Worm (Caenorhabditis elegans) whole organism, L2 larva: Measurements from ENCODE around the gene npr-12.

Source experiments
- F13H6.1 ChIP-seq: sonication (generic microtip); optimal IDR thresholded peaks from 2 replicates; lab custom pipeline; 2016; ENCODE audit warnings: missing genetic modification characterization, missing compliant biosample characterization
- R02D3.7 ChIP-seq: fragments of 150-350 bp; optimal IDR thresholded peaks from 2 replicates; lab custom pipeline; 2014; ENCODE audit warnings: missing biosample characterization, missing genetic modification characterization
- Y55F3AM.14 ChIP-seq: fragments of 200-800 bp; sonication (Bioruptor generic); optimal IDR thresholded peaks from 2 replicates; lab custom pipeline; 2018; ENCODE audit warnings: mild to moderate bottlenecking, missing genetic modification characterization, missing compliant biosample characterization
- alr-1 ChIP-seq: fragments of 150-350 bp; optimal IDR thresholded peaks from 2 replicates; lab custom pipeline; 2014; ENCODE audit warnings: missing biosample characterization, missing genetic modification characterization
- aly-2 ChIP-seq: fragments of 150-350 bp; optimal IDR thresholded peaks from 2 replicates; lab custom pipeline; 2014; ENCODE audit warnings: missing biosample characterization, missing genetic modification characterization
- ama-1 ChIP-seq: fragments of 150-350 bp; optimal IDR thresholded peaks from 2 replicates; lab custom pipeline; 2018; ENCODE audit warnings: inconsistent platforms
- ceh-16 ChIP-seq: fragments of 150-350 bp; optimal IDR thresholded peaks from 2 replicates; lab custom pipeline; 2014; ENCODE audit warnings: missing biosample characterization, missing genetic modification characterization
- ceh-82 ChIP-seq: fragments of 150-350 bp; optimal IDR thresholded peaks from 2 replicates; lab custom pipeline; 2014; ENCODE audit warnings: missing biosample characterization, missing genetic modification characterization
- dmd-4 ChIP-seq: sonication (generic microtip); optimal IDR thresholded peaks from 2 replicates; lab custom pipeline; 2017; ENCODE audit warnings: missing biosample characterization, missing genetic modification characterization
- elt-1 ChIP-seq: fragments of 150-350 bp; optimal IDR thresholded peaks from 2 replicates; lab custom pipeline; 2014; ENCODE audit warnings: missing biosample characterization, missing genetic modification characterization
- elt-3 ChIP-seq: sonication (generic microtip); optimal IDR thresholded peaks from 2 replicates; lab custom pipeline; 2017; ENCODE audit warnings: missing biosample characterization, missing genetic modification characterization
- fos-1 ChIP-seq: fragments of 150-350 bp; optimal IDR thresholded peaks from 2 replicates; lab custom pipeline; 2014; ENCODE audit warnings: missing biosample characterization, missing genetic modification characterization
- gmeb-1 ChIP-seq: fragments of 150-350 bp; optimal IDR thresholded peaks from 2 replicates; lab custom pipeline; 2014; ENCODE audit warnings: missing biosample characterization, missing genetic modification characterization
- lin-11 ChIP-seq: fragments of 150-350 bp; sonication (generic microtip); optimal IDR thresholded peaks from 2 replicates; lab custom pipeline; 2014; ENCODE audit warnings: missing biosample characterization, missing genetic modification characterization, inconsistent platforms, mixed read lengths
- lin-39 ChIP-seq: fragments of 150-350 bp; optimal IDR thresholded peaks from 2 replicates; lab custom pipeline; 2014; ENCODE audit warnings: missing biosample characterization, missing genetic modification reagents, missing genetic modification characterization
- lsy-2 ChIP-seq, 2 experiments: fragments of 150-350 bp in 1 of 2; sonication (generic microtip) in 1 of 2; optimal IDR thresholded peaks; 2 replicates each; lab custom pipeline; 2014 to 2017; ENCODE audit warnings: missing biosample characterization in 2 of 2, missing genetic modification characterization in 2 of 2
- mab-5 ChIP-seq: fragments of 150-350 bp; optimal IDR thresholded peaks from 2 replicates; lab custom pipeline; 2014; ENCODE audit warnings: missing biosample characterization, missing genetic modification characterization
- nhr-10 ChIP-seq: sonication (generic microtip); optimal IDR thresholded peaks from 2 replicates; lab custom pipeline; 2017; ENCODE audit warnings: missing biosample characterization, missing genetic modification characterization
- nhr-11 ChIP-seq: fragments of 150-350 bp; optimal IDR thresholded peaks from 2 replicates; lab custom pipeline; 2014; ENCODE audit warnings: missing biosample characterization, missing genetic modification characterization
- nhr-12 ChIP-seq: fragments of 150-350 bp; optimal IDR thresholded peaks from 2 replicates; lab custom pipeline; 2014; ENCODE audit warnings: missing biosample characterization, missing genetic modification characterization
- nhr-21 ChIP-seq: fragments of 150-350 bp; optimal IDR thresholded peaks from 2 replicates; lab custom pipeline; 2014; ENCODE audit warnings: missing biosample characterization, missing genetic modification characterization
- nhr-23 ChIP-seq: fragments of 150-350 bp; optimal IDR thresholded peaks from 2 replicates; lab custom pipeline; 2014; ENCODE audit warnings: missing biosample characterization, missing genetic modification reagents, missing genetic modification characterization
- nhr-237 ChIP-seq: fragments of 150-350 bp; optimal IDR thresholded peaks from 2 replicates; lab custom pipeline; 2014; ENCODE audit warnings: missing biosample characterization, missing genetic modification characterization
- nhr-25 ChIP-seq: fragments of 150-350 bp; sonication (generic microtip); optimal IDR thresholded peaks from 3 replicates; lab custom pipeline; 2014; ENCODE audit warnings: missing biosample characterization, missing genetic modification characterization
- nhr-6 ChIP-seq: fragments of 150-350 bp; optimal IDR thresholded peaks from 2 replicates; lab custom pipeline; 2014; ENCODE audit warnings: missing biosample characterization, missing genetic modification characterization
- nhr-77 ChIP-seq: fragments of 150-350 bp; optimal IDR thresholded peaks from 2 replicates; lab custom pipeline; 2014; ENCODE audit warnings: missing biosample characterization, missing genetic modification characterization
- peb-1 ChIP-seq: fragments of 150-350 bp; optimal IDR thresholded peaks from 2 replicates; lab custom pipeline; 2014; ENCODE audit warnings: missing biosample characterization, missing genetic modification characterization
- sem-4 ChIP-seq: fragments of 150-350 bp; optimal IDR thresholded peaks from 2 replicates; lab custom pipeline; 2014; ENCODE audit warnings: missing biosample characterization, missing genetic modification reagents, missing genetic modification characterization
- sma-3 ChIP-seq: sonication (generic microtip); optimal IDR thresholded peaks from 2 replicates; lab custom pipeline; 2016; ENCODE audit warnings: missing genetic modification reagents, missing genetic modification characterization, missing compliant biosample characterization
- sma-9 ChIP-seq, 2 experiments: fragments of 150-350 bp in 1 of 2; sonication (generic microtip) in 1 of 2; optimal IDR thresholded peaks; 2 replicates each; lab custom pipeline; 2014 to 2016; ENCODE audit warnings: missing genetic modification characterization in 2 of 2, mild to moderate bottlenecking in 1 of 2, missing biosample characterization in 1 of 2, missing compliant biosample characterization in 1 of 2, missing genetic modification reagents in 1 of 2, moderate library complexity in 1 of 2
- snpc-4 ChIP-seq: fragments of 150-350 bp; optimal IDR thresholded peaks from 2 replicates; lab custom pipeline; 2014; ENCODE audit warnings: missing biosample characterization, missing genetic modification characterization
- unc-39 ChIP-seq: fragments of 150-350 bp; optimal IDR thresholded peaks from 2 replicates; lab custom pipeline; 2014; ENCODE audit warnings: missing biosample characterization, missing genetic modification characterization
- unc-55 ChIP-seq: fragments of 150-350 bp; sonication (generic microtip); optimal IDR thresholded peaks from 3 replicates; lab custom pipeline; 2014; ENCODE audit warnings: missing biosample characterization, missing genetic modification reagents, missing genetic modification characterization
- ztf-1 ChIP-seq: fragments of 200-800 bp; sonication (Bioruptor generic); conservative IDR thresholded peaks from 2 replicates; pipeline ENCODE4 v1.3.6; 2022; ENCODE audit warnings: missing genetic modification characterization, missing compliant biosample characterization
- ztf-4 ChIP-seq: fragments of 150-350 bp; optimal IDR thresholded peaks from 2 replicates; lab custom pipeline; 2014; ENCODE audit warnings: missing biosample characterization, missing genetic modification characterization

Gene npr-12

ce11 chrIV:6907487-6907886 lies 30.0 kb downstream of the npr-12 start:
- TF ChIP-seq lsy-2 (tag; optimal IDR thresholded peaks at IDR 0.05; lab: Kevin White, UChicago), result no peak
- no peak for TF ChIP-seq nhr-21 (tag; lab: Kevin White, UChicago)
- TF ChIP-seq gmeb-1 (tag; lab: Kevin White, UChicago), result no peak
- no peak for TF ChIP-seq dmd-4 (tag; lab: Kevin White, UChicago)
- no peak for TF ChIP-seq nhr-237 (tag; lab: Kevin White, UChicago)
- no peak for TF ChIP-seq lin-11 (tag; lab: Kevin White, UChicago)

ce11 chrIV:6905947-6906489 lies 31.4 kb downstream of the npr-12 start, which contains the start of the genes T22D1.17 and T22D1.8:
Gene T22D1.17 (plus strand): TSS chrIV:6905997.
Gene T22D1.8 (minus strand): TSS chrIV:6906348.
- TF ChIP-seq nhr-21 (tag; lab: Kevin White, UChicago), result peak; percentile 2
- no peak for TF ChIP-seq alr-1 (tag; lab: Kevin White, UChicago)
- TF ChIP-seq nhr-25, result peak; percentile 62
- no peak for TF ChIP-seq Y55F3AM.14 (GFP tag; lab: Kevin White, UChicago)
- TF ChIP-seq nhr-11 (tag; lab: Kevin White, UChicago), result no peak

- TF ChIP-seq nhr-10 (tag; lab: Kevin White, UChicago) (no peak), alr-1 (tag; lab: Kevin White, UChicago) (no peak)
Observed at ce11 chrIV:6905428-6905827, 32.0 kb downstream of the npr-12 start.

- TF ChIP-seq elt-3 (tag; lab: Kevin White, UChicago) (no peak), dmd-4 (tag; lab: Kevin White, UChicago) (no peak), ceh-16 (no peak), lsy-2 (tag; optimal IDR thresholded peaks at IDR 0.05; lab: Kevin White, UChicago) (no peak), elt-1 (no peak), unc-39 (no peak), gmeb-1 (tag; lab: Kevin White, UChicago) (no peak), lin-39 (tag; lab: Kevin White, UChicago) (no peak), nhr-25 (no peak), nhr-77 (tag; lab: Kevin White, UChicago) (no peak), snpc-4 (tag; lab: Kevin White, UChicago) (no peak), ztf-1 (GFP tag; lab: Robert Waterston, UW) (no peak), sem-4 (tag; lab: Kevin White, UChicago) (no peak), peb-1 (no peak), mab-5 (tag; lab: Kevin White, UChicago) (no peak), fos-1 (tag; lab: Kevin White, UChicago) (no peak)
- TF ChIP-seq, all 48 proteins: peak for 0
Observed at ce11 chrIV:6904606-6905005, 32.8 kb downstream of the npr-12 start.

ce11 chrIV:6903575-6903974 lies 33.9 kb downstream of the npr-12 start, which contains the start of gene T22D1.5:
Gene T22D1.5 (plus strand): TSS chrIV:6903950.
- TF ChIP-seq unc-39, result no peak
- TF ChIP-seq alr-1 (tag; lab: Kevin White, UChicago), result no peak
- TF ChIP-seq elt-1, result no peak
- no peak for TF ChIP-seq F13H6.1 (tag; lab: Kevin White, UChicago)
- no peak for TF ChIP-seq nhr-6
- TF ChIP-seq Y55F3AM.14 (GFP tag; lab: Kevin White, UChicago), result no peak
- TF ChIP-seq elt-3 (tag; lab: Kevin White, UChicago), result no peak
- TF ChIP-seq nhr-12 (tag; lab: Kevin White, UChicago), result no peak
- no peak for TF ChIP-seq ceh-16
- no peak for TF ChIP-seq sma-9 (GFP tag; optimal IDR thresholded peaks at IDR 0.05; lab: Kevin White, UChicago)
- no peak for TF ChIP-seq sma-9 (tag; optimal IDR thresholded peaks at IDR 0.05; lab: Kevin White, UChicago)
- no peak for TF ChIP-seq R02D3.7 (tag; lab: Kevin White, UChicago)
- TF ChIP-seq ceh-82 (tag; lab: Kevin White, UChicago), result no peak
- TF ChIP-seq ztf-4 (tag; lab: Kevin White, UChicago), result no peak
- TF ChIP-seq nhr-23 (tag; lab: Kevin White, UChicago), result no peak
- TF ChIP-seq lin-11 (tag; lab: Kevin White, UChicago), result no peak
- no peak for TF ChIP-seq unc-55 (GFP tag; lab: Kevin White, UChicago)
- TF ChIP-seq sma-3 (GFP tag; lab: Kevin White, UChicago), result no peak
- no peak for TF ChIP-seq ama-1
- TF ChIP-seq aly-2 (tag; lab: Kevin White, UChicago), result no peak
- TF ChIP-seq lin-39 (tag; lab: Kevin White, UChicago), result no peak
